Worm (Caenorhabditis elegans) whole organism, L3 larva: ENCODE measurements around the gene F25F2.1.

Experiments
- ZK546.5 ChIP-seq: sonication (generic microtip); optimal IDR thresholded peaks from 2 replicates; lab custom pipeline; 2017; ENCODE audit warnings: missing biosample characterization, missing genetic modification characterization
- ama-1 ChIP-seq: fragments of 150-350 bp; optimal IDR thresholded peaks from 2 replicates; lab custom pipeline; 2018
- ceh-82 ChIP-seq: fragments of 150-350 bp; optimal IDR thresholded peaks from 2 replicates; lab custom pipeline; 2014; ENCODE audit warnings: missing biosample characterization, missing genetic modification characterization
- elt-3 ChIP-seq, 3 experiments: fragments of 150-350 bp in 1 of 3; sonication (generic microtip) in 2 of 3; optimal IDR thresholded peaks; 2 replicates in 2 of 3; 4 replicates in 1 of 3; lab custom pipeline; 2014 to 2017; ENCODE audit warnings: missing biosample characterization in 3 of 3, missing genetic modification characterization in 3 of 3
- fkh-10 ChIP-seq: sonication (generic microtip); optimal IDR thresholded peaks from 2 replicates; lab custom pipeline; 2017; ENCODE audit warnings: missing biosample characterization, missing genetic modification reagents, missing genetic modification characterization
- fos-1 ChIP-seq: fragments of 150-350 bp; optimal IDR thresholded peaks from 2 replicates; lab custom pipeline; 2014; ENCODE audit warnings: missing biosample characterization, missing genetic modification characterization
- mdl-1 ChIP-seq: fragments of 150-350 bp; optimal IDR thresholded peaks from 2 replicates; lab custom pipeline; 2014; ENCODE audit warnings: missing biosample characterization, missing genetic modification characterization
- nfya-1 ChIP-seq: sonication (generic microtip); optimal IDR thresholded peaks from 2 replicates; lab custom pipeline; 2017; ENCODE audit warnings: missing genetic modification characterization, mild to moderate bottlenecking, missing compliant biosample characterization, antibody characterized with exemption, moderate library complexity; ENCODE audit not compliant: insufficient read depth
- nhr-237 ChIP-seq: fragments of 150-350 bp; optimal IDR thresholded peaks from 2 replicates; lab custom pipeline; 2014; ENCODE audit warnings: missing biosample characterization, missing genetic modification characterization
- pqm-1 ChIP-seq: fragments of 150-350 bp; optimal IDR thresholded peaks from 2 replicates; lab custom pipeline; 2017; ENCODE audit warnings: missing biosample characterization, missing genetic modification characterization, inconsistent platforms
- tbx-2 ChIP-seq: sonication (generic microtip); optimal IDR thresholded peaks from 2 replicates; lab custom pipeline; 2016; ENCODE audit warnings: mild to moderate bottlenecking, missing genetic modification characterization, missing compliant biosample characterization
- zag-1 ChIP-seq: fragments of 150-350 bp; optimal IDR thresholded peaks from 2 replicates; lab custom pipeline; 2014; ENCODE audit warnings: missing biosample characterization, missing genetic modification characterization

ce11 chrIII:4482986-4483385 lies 25.7 kb upstream of the F25F2.1 start:
- TF ChIP-seq nhr-237 (tag; lab: Kevin White, UChicago) (no peak), ama-1 (lab: Kevin White, UChicago) (no peak), tbx-2 (no peak), nfya-1 (tag; lab: Kevin White, UChicago) (no peak), zag-1 (tag; lab: Kevin White, UChicago) (no peak), ZK546.5 (no peak), pqm-1 (tag; lab: Kevin White, UChicago) (no peak), mdl-1 (tag; lab: Kevin White, UChicago) (no peak), fos-1 (tag; lab: Kevin White, UChicago) (no peak), elt-3 (tag; optimal IDR thresholded peaks at IDR 0.05; lab: Kevin White, UChicago) (no peak), ceh-82 (no peak), fkh-10 (no peak)
